Worm (Caenorhabditis elegans) whole organism, young adult: ENCODE measurements around the gene daf-42.

Experiments used
- B0019.2 ChIP-seq: fragments of 200-800 bp; sonication (Bioruptor generic); conservative IDR thresholded peaks from 2 replicates; pipeline ENCODE4 v1.3.6; 2022; ENCODE audit warnings: missing genetic modification reagents, missing genetic modification characterization, missing compliant biosample characterization
- B0261.1 ChIP-seq: sonication (generic microtip); optimal IDR thresholded peaks from 2 replicates; lab custom pipeline; 2016; ENCODE audit warnings: mild to moderate bottlenecking, missing genetic modification characterization, moderate library complexity, missing compliant biosample characterization
- B0336.3 ChIP-seq: fragments of 200-800 bp; sonication (Bioruptor generic); IDR thresholded peaks from 2 replicates; pipeline ENCODE4 v1.3.6; 2022; ENCODE audit warnings: missing genetic modification characterization, missing compliant biosample characterization
- F37B4.10 ChIP-seq: fragments of 200-800 bp; sonication (Bioruptor generic); IDR thresholded peaks from 2 replicates; pipeline ENCODE4 v1.3.6; 2022; ENCODE audit warnings: missing genetic modification characterization, missing compliant biosample characterization
- F52B5.7 ChIP-seq: sonication (generic microtip); optimal IDR thresholded peaks from 2 replicates; lab custom pipeline; 2016; ENCODE audit warnings: mild to moderate bottlenecking, missing genetic modification characterization, missing compliant biosample characterization
- Y53F4B.3 ChIP-seq: fragments of 200-800 bp; sonication (Bioruptor generic); IDR thresholded peaks from 2 replicates; pipeline ENCODE4 v1.3.6; 2022; ENCODE audit warnings: missing genetic modification reagents, missing genetic modification characterization, missing compliant biosample characterization
- ZK185.1 ChIP-seq: sonication (generic microtip); optimal IDR thresholded peaks from 2 replicates; lab custom pipeline; 2016; ENCODE audit warnings: mild to moderate bottlenecking, missing genetic modification characterization, missing compliant biosample characterization; ENCODE audit not compliant: poor library complexity, severe bottlenecking
- bed-1 ChIP-seq: fragments of 200-800 bp; sonication (Bioruptor generic); IDR thresholded peaks from 2 replicates; pipeline ENCODE4 v1.3.6; 2022; ENCODE audit warnings: missing genetic modification reagents, missing genetic modification characterization, missing compliant biosample characterization
- dox-1 ChIP-seq: fragments of 200-800 bp; sonication (Bioruptor generic); IDR thresholded peaks from 2 replicates; pipeline ENCODE4 v1.3.6; 2022; ENCODE audit warnings: missing genetic modification reagents, missing genetic modification characterization, missing compliant biosample characterization
- ekl-4 ChIP-seq: fragments of 200-800 bp; sonication (Bioruptor generic); IDR thresholded peaks from 2 replicates; pipeline ENCODE4 v1.3.6; 2022; ENCODE audit warnings: missing genetic modification reagents, missing genetic modification characterization, missing compliant biosample characterization
- lin-26 ChIP-seq: fragments of 200-800 bp; sonication (Bioruptor generic); IDR thresholded peaks from 2 replicates; pipeline ENCODE4 v1.3.6; 2022; ENCODE audit warnings: missing genetic modification reagents, missing genetic modification characterization, missing compliant biosample characterization
- lin-35 ChIP-seq, 3 experiments: fragments of 150-350 bp in 2 of 3; sonication (generic microtip) in 1 of 3; optimal IDR thresholded peaks; 2 replicates each; lab custom pipeline; 2014 to 2018; ENCODE audit warnings: missing biosample characterization in 3 of 3, missing genetic modification characterization in 3 of 3, missing genetic modification reagents in 3 of 3
- lin-54 ChIP-seq: fragments of 200-800 bp; sonication (Bioruptor generic); optimal IDR thresholded peaks from 2 replicates; lab custom pipeline; 2018; ENCODE audit warnings: mild to moderate bottlenecking, missing genetic modification characterization, missing compliant biosample characterization
- lir-1 ChIP-seq: fragments of 200-800 bp; sonication (Bioruptor generic); conservative IDR thresholded peaks from 2 replicates; pipeline ENCODE4 v1.3.6; 2022; ENCODE audit warnings: missing genetic modification reagents, missing genetic modification characterization, missing compliant biosample characterization
- madf-10 ChIP-seq: sonication (generic microtip); optimal IDR thresholded peaks from 2 replicates; lab custom pipeline; 2016; ENCODE audit warnings: mild to moderate bottlenecking, missing genetic modification characterization, missing compliant biosample characterization
- madf-6 ChIP-seq: fragments of 200-800 bp; sonication (Bioruptor generic); IDR thresholded peaks from 2 replicates; pipeline ENCODE4 v1.3.6; 2022; ENCODE audit warnings: missing genetic modification reagents, missing genetic modification characterization, missing compliant biosample characterization
- nhr-80 ChIP-seq: sonication (generic microtip); optimal IDR thresholded peaks from 2 replicates; lab custom pipeline; 2016; ENCODE audit warnings: missing genetic modification characterization, missing compliant biosample characterization
- pbrm-1 ChIP-seq: fragments of 200-800 bp; sonication (Bioruptor generic); IDR thresholded peaks from 2 replicates; pipeline ENCODE4 v1.3.6; 2022; ENCODE audit warnings: missing genetic modification reagents, missing genetic modification characterization, missing compliant biosample characterization
- xnd-1 ChIP-seq: sonication (generic microtip); optimal IDR thresholded peaks from 2 replicates; lab custom pipeline; 2016; ENCODE audit warnings: missing genotype, missing genetic modification reagents, missing genetic modification characterization, missing compliant biosample characterization

Gene daf-42

ce11 chrIV:7294121-7294520 is 52.5 kb downstream of the daf-42 start, which contains the start of gene F42C5.5:
TSS of gene F42C5.5 (minus strand) at chrIV:7294221.
- no peak for TF ChIP-seq lin-26 (GFP tag; lab: Robert Waterston, UW)

ce11 chrIV:7291957-7292356 is 54.7 kb downstream of the daf-42 start, which contains the start of gene F42C5.4:
TSS of gene F42C5.4 (minus strand) at chrIV:7292127.
- TF ChIP-seq lin-54 (GFP tag; lab: Kevin White, UChicago): no peak
- no peak for TF ChIP-seq ZK185.1
- TF ChIP-seq dox-1 (GFP tag; lab: Robert Waterston, UW): no peak
- TF ChIP-seq B0336.3 (GFP tag; lab: Robert Waterston, UW): no peak
- no peak for TF ChIP-seq madf-10

ce11 chrIV:7291066-7291465 is 55.6 kb downstream of the daf-42 start:
- TF ChIP-seq lir-1 (GFP tag; lab: Robert Waterston, UW) (no peak), nhr-80 (tag; lab: Kevin White, UChicago) (no peak), lin-35 (GFP tag; optimal IDR thresholded peaks at IDR 0.05; lab: Kevin White, UChicago) (no peak), pbrm-1 (GFP tag; lab: Robert Waterston, UW) (no peak), ekl-4 (GFP tag; lab: Robert Waterston, UW) (no peak), Y53F4B.3 (no peak)

- no peak for TF ChIP-seq F37B4.10 (GFP tag; lab: Robert Waterston, UW)
- TF ChIP-seq bed-1 (GFP tag; lab: Robert Waterston, UW): no peak
- no peak for TF ChIP-seq xnd-1
Measured at ce11 chrIV:7287474-7287873, 59.2 kb downstream of the daf-42 start, which contains the start of gene F42C5.3. TSS of gene F42C5.3 (minus strand) at chrIV:7287574.

ce11 chrIV:7285839-7286238 is 60.8 kb downstream of the daf-42 start, which contains the start of gene C06E4.8:
TSS of gene C06E4.8 (minus strand) at chrIV:7285875.
- TF ChIP-seq B0261.1 (tag; lab: Kevin White, UChicago) (no peak), F52B5.7 (no peak), ekl-4 (GFP tag; lab: Robert Waterston, UW) (no peak), B0019.2 (no peak), madf-6 (no peak)
